Worm (Caenorhabditis elegans): ENCODE measurements around the gene gly-4.

Gene gly-4

DNA sequence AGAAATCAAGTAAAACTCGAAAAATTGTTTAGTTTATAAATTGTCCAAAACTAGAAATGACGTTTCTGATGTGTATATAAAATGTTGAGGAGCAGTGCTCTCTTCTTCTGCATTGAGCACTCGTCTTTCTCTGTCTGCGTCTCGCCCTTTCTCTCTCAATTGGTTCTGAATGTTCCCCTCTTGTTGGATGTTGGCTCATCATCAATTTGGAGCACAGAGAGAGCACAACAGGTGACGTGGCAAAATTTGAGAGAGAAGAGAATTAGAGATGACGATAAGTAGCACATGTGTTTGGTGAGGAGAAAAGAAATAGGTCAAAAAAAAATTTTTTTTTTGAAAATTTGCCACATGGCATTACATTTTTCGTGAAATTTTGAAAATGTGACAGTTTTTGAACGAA is 2.4 kb upstream of the gly-4 start (continued):
- TF ChIP-seq skn-1 (tag; optimal IDR thresholded peaks at IDR 0.05) (no peak), snpc-4 (tag; optimal IDR thresholded peaks at IDR 0.05) (no peak), R02D3.7 (tag; optimal IDR thresholded peaks at IDR 0.05) (no peak), nhr-6 (tag; optimal IDR thresholded peaks at IDR 0.05) (peak; percentile 30), nhr-23 (tag; optimal IDR thresholded peaks at IDR 0.05) (no peak), lin-11 (tag; optimal IDR thresholded peaks at IDR 0.05) (no peak), lin-39 (tag; optimal IDR thresholded peaks at IDR 0.05) (no peak)

- TF ChIP-seq fos-1 (tag; optimal IDR thresholded peaks at IDR 0.05) (no peak), lsy-2 (tag; optimal IDR thresholded peaks at IDR 0.05) (no peak), nhr-21 (tag; optimal IDR thresholded peaks at IDR 0.05) (no peak), nhr-129 (tag; optimal IDR thresholded peaks at IDR 0.05) (no peak), peb-1 (tag; optimal IDR thresholded peaks at IDR 0.05) (no peak), egl-27 (tag; optimal IDR thresholded peaks at IDR 0.05) (no peak), ztf-1 (GFP tag; conservative IDR thresholded peaks at IDR 0.05) (no peak), nhr-25 (tag; optimal IDR thresholded peaks at IDR 0.05) (no peak), nhr-12 (tag; optimal IDR thresholded peaks at IDR 0.05) (no peak), blmp-1 (tag; optimal IDR thresholded peaks at IDR 0.05; ENCODE audit: insufficient read depth) (no peak), ceh-16 (tag; optimal IDR thresholded peaks at IDR 0.05) (no peak), elt-3 (tag; optimal IDR thresholded peaks at IDR 0.05) (no peak), mbf-1 (tag; optimal IDR thresholded peaks at IDR 0.05) (no peak), nhr-23 (tag; optimal IDR thresholded peaks at IDR 0.05) (no peak), mdl-1 (tag; optimal IDR thresholded peaks at IDR 0.05) (no peak), unc-39 (tag; optimal IDR thresholded peaks at IDR 0.05) (no peak), ztf-11 (tag; optimal IDR thresholded peaks at IDR 0.05) (no peak), mab-5 (tag; optimal IDR thresholded peaks at IDR 0.05) (no peak), ceh-82 (tag; optimal IDR thresholded peaks at IDR 0.05) (no peak), F13H6.1 (tag; optimal IDR thresholded peaks at IDR 0.05) (no peak)
Observed at ce11 chrV:19882916-19883315, 12.2 kb downstream of the gly-4 start, which contains the start of gene Y116F11B.13. TSS of gene Y116F11B.13 (plus strand) at chrV:19883216.

DNA sequence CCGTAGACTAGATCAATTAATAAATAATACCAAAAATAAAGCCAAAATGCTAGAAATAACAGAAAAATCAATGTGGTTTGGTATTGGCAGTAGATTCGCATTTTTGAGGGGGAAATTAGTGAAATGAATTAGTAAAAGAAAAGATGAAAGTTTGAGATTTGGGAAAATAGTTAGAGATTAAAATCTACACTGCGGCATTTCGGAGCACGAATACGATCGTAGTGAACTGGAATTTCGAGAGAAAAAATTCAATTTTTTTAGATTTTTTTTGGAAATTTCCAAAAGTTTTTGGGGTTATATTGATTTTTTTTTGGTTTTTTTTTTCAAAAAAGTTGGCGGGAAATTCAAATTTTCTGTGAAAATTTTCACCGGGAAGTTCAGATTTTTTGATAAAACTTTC is 27.3 kb downstream of the gly-4 start, which contains the start of gene Y116F11B.9:
Gene Y116F11B.9, minus strand, starts transcription at position 101 of the 400 bp plus-strand sequence.
- no peak for TF ChIP-seq egl-27 (tag; optimal IDR thresholded peaks at IDR 0.05)
- no peak for TF ChIP-seq lin-11 (tag; optimal IDR thresholded peaks at IDR 0.05)
- TF ChIP-seq fos-1 (tag; optimal IDR thresholded peaks at IDR 0.05): no peak
- no peak for TF ChIP-seq skn-1 (tag; optimal IDR thresholded peaks at IDR 0.05)
- TF ChIP-seq mdl-1 (tag; optimal IDR thresholded peaks at IDR 0.05): no peak
- TF ChIP-seq nhr-10 (tag; optimal IDR thresholded peaks at IDR 0.05): no peak
- TF ChIP-seq ceh-82 (tag; optimal IDR thresholded peaks at IDR 0.05): no peak
- no peak for TF ChIP-seq ceh-16 (tag; optimal IDR thresholded peaks at IDR 0.05)
- TF ChIP-seq sma-9 (GFP tag; optimal IDR thresholded peaks at IDR 0.05): no peak
- no peak for TF ChIP-seq sma-9 (tag; optimal IDR thresholded peaks at IDR 0.05)
- TF ChIP-seq zag-1 (tag; optimal IDR thresholded peaks at IDR 0.05): no peak
- no peak for TF ChIP-seq ZK546.5 (tag; optimal IDR thresholded peaks at IDR 0.05)
- TF ChIP-seq nhr-6 (tag; optimal IDR thresholded peaks at IDR 0.05): no peak
- no peak for TF ChIP-seq nhr-12 (tag; optimal IDR thresholded peaks at IDR 0.05)
- TF ChIP-seq unc-39 (tag; optimal IDR thresholded peaks at IDR 0.05): no peak
- no peak for TF ChIP-seq C34F6.9 (tag; optimal IDR thresholded peaks at IDR 0.05)
- TF ChIP-seq F13H6.1 (tag; optimal IDR thresholded peaks at IDR 0.05): no peak
- TF ChIP-seq ztf-4 (tag; optimal IDR thresholded peaks at IDR 0.05): no peak

ce11 chrV:19860225-19860624 is 34.9 kb downstream of the gly-4 start:
- TF ChIP-seq skn-1 (tag; optimal IDR thresholded peaks at IDR 0.05) (no peak), ztf-11 (tag; optimal IDR thresholded peaks at IDR 0.05) (no peak), elt-3 (tag; optimal IDR thresholded peaks at IDR 0.05) (no peak), sma-9 (GFP tag; optimal IDR thresholded peaks at IDR 0.05) (no peak), sma-9 (tag; optimal IDR thresholded peaks at IDR 0.05) (no peak), nhr-12 (tag; optimal IDR thresholded peaks at IDR 0.05) (no peak), lin-11 (tag; optimal IDR thresholded peaks at IDR 0.05) (no peak), C34F6.9 (tag; optimal IDR thresholded peaks at IDR 0.05) (no peak), sma-3 (GFP tag; optimal IDR thresholded peaks at IDR 0.05) (no peak), zag-1 (tag; optimal IDR thresholded peaks at IDR 0.05) (no peak), unc-55 (GFP tag; optimal IDR thresholded peaks at IDR 0.05) (no peak), unc-39 (tag; optimal IDR thresholded peaks at IDR 0.05) (no peak), nhr-21 (tag; optimal IDR thresholded peaks at IDR 0.05) (no peak)

DNA sequence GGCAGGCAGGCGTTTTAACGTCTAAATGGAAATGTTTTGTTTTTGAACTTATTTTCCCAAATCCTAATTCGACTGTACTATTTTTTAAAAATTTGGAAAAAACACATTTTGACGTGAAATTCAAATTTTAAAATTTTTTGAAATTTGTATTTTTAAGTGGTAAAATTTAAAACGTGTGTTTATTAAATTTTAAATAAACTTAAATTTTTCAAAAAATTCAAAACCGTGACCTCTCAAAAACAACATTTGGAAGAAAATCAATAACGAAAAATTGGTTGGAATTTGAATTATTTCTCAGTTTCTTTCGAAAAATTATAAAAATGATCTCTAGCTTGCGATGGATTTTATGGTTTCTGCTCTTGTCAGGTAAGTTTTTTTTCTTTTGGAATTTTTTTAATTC is 37.8 kb downstream of the gly-4 start, which contains the start of gene Y116F11B.8:
Gene Y116F11B.8, plus strand, starts transcription at position 301 of the 400 bp plus-strand sequence.
- no peak for TF ChIP-seq R02D3.7 (tag; optimal IDR thresholded peaks at IDR 0.05)
- TF ChIP-seq elt-3 (tag; optimal IDR thresholded peaks at IDR 0.05): no peak
- TF ChIP-seq unc-55 (GFP tag; optimal IDR thresholded peaks at IDR 0.05): no peak
- TF ChIP-seq mdl-1 (tag; optimal IDR thresholded peaks at IDR 0.05): no peak
- TF ChIP-seq lin-39 (tag; optimal IDR thresholded peaks at IDR 0.05): no peak
- no peak for TF ChIP-seq sma-9 (GFP tag; optimal IDR thresholded peaks at IDR 0.05)
- TF ChIP-seq sma-9 (tag; optimal IDR thresholded peaks at IDR 0.05): no peak
- TF ChIP-seq nhr-6 (tag; optimal IDR thresholded peaks at IDR 0.05): no peak
- no peak for TF ChIP-seq nhr-237 (tag; optimal IDR thresholded peaks at IDR 0.05)
- TF ChIP-seq egl-27 (tag; optimal IDR thresholded peaks at IDR 0.05): no peak
- no peak for TF ChIP-seq C34F6.9 (tag; optimal IDR thresholded peaks at IDR 0.05)
- TF ChIP-seq nhr-12 (tag; optimal IDR thresholded peaks at IDR 0.05): no peak
- TF ChIP-seq sma-3 (GFP tag; optimal IDR thresholded peaks at IDR 0.05): no peak

Measured in whole organism, L2 larva.